Fruit fly (Drosophila melanogaster) whole organism, adult: ENCODE measurements around the gene MsR1.

Experiments used
- CG14711 ChIP-seq: fragments of 200-800 bp; sonication (Bioruptor generic); optimal IDR thresholded peaks from 2 replicates; lab custom pipeline; 2018; ENCODE audit warnings: missing biosample characterization, mild to moderate bottlenecking, missing genetic modification characterization, moderate library complexity
- CG1620 ChIP-seq: fragments of 200-800 bp; sonication (Bioruptor generic); optimal IDR thresholded peaks from 2 replicates; lab custom pipeline; 2016; ENCODE audit warnings: missing biosample characterization, missing genetic modification characterization
- CG5204 ChIP-seq: fragments of 200-800 bp; sonication (Bioruptor generic); optimal IDR thresholded peaks from 2 replicates; lab custom pipeline; 2016; ENCODE audit warnings: missing biosample characterization, missing genetic modification characterization
- cic ChIP-seq: fragments of 200-800 bp; sonication (Bioruptor generic); optimal IDR thresholded peaks from 2 replicates; lab custom pipeline; 2017; ENCODE audit warnings: missing biosample characterization, mild to moderate bottlenecking, missing genetic modification characterization, moderate library complexity
- ovo ChIP-seq: fragments of 200-800 bp; sonication (Bioruptor generic); optimal IDR thresholded peaks from 2 replicates; lab custom pipeline; 2016; ENCODE audit warnings: missing biosample characterization, missing genetic modification characterization

- TF ChIP-seq CG14711 (no peak), cic (GFP tag; lab: Kevin White, UChicago) (no peak), ovo (no peak), CG1620 (GFP tag; lab: Kevin White, UChicago) (no peak), CG5204 (no peak)
Measured at dm6 chr3L:2360257-2360656, 37.8 kb downstream of the MsR1 start, which contains the start of gene CG13801.
